Worm (Caenorhabditis elegans): ENCODE results near the gene Y79H2A.3.

- TF ChIP-seq lin-39 (tag; optimal IDR thresholded peaks at IDR 0.05) (no peak), swsn-7 (tag; optimal IDR thresholded peaks at IDR 0.05) (peak; percentile 50), aha-1 (tag; optimal IDR thresholded peaks at IDR 0.05) (no peak), egl-27 (tag; optimal IDR thresholded peaks at IDR 0.05) (no peak)
Measured at ce11 chrIII:12058429-12058828, 6.3 kb upstream of the Y79H2A.3 start, which contains the start of gene arx-3.

All from whole organism, L1 larva.